Fruit fly (Drosophila melanogaster) whole organism, wandering third instar larva: ENCODE results near the gene Mtp.

Source experiments
- CG32264 ChIP-seq: fragments of 200-800 bp; sonication (Bioruptor generic); optimal IDR thresholded peaks from 2 replicates; lab custom pipeline; 2016; ENCODE audit warnings: missing biosample characterization, missing genetic modification characterization
- Mio ChIP-seq: sonication (Bioruptor generic); optimal IDR thresholded peaks from 2 replicates; lab custom pipeline; 2016; ENCODE audit warnings: missing biosample characterization, missing genetic modification characterization
- N ChIP-seq: fragments of >200 bp; optimal IDR thresholded peaks from 2 replicates; lab custom pipeline; 2018; ENCODE audit warnings: missing biosample characterization, missing external identifiers, missing genetic modification characterization
- OdsH ChIP-seq: fragments of 200-800 bp; sonication (Bioruptor generic); optimal IDR thresholded peaks from 2 replicates; lab custom pipeline; 2016; ENCODE audit warnings: missing biosample characterization, mild to moderate bottlenecking, missing genetic modification characterization
- Vsx2 ChIP-seq: fragments of 200-300, 225-300 bp; sonication (Bioruptor generic); optimal IDR thresholded peaks from 2 replicates; lab custom pipeline; 2018; ENCODE audit warnings: missing biosample characterization, missing genetic modification characterization; ENCODE audit not compliant: partially characterized antibody
- br ChIP-seq: fragments of 200-800 bp; sonication (Bioruptor generic); optimal IDR thresholded peaks from 2 replicates; lab custom pipeline; 2016; ENCODE audit warnings: missing biosample characterization, missing genetic modification characterization
- dsf ChIP-seq: sonication (Bioruptor generic); optimal IDR thresholded peaks from 2 replicates; lab custom pipeline; 2016; ENCODE audit warnings: missing biosample characterization, missing genetic modification characterization, borderline replicate concordance
- fru ChIP-seq: fragments of 200-800 bp; sonication (Bioruptor generic); optimal IDR thresholded peaks from 3 replicates; lab custom pipeline; 2016; ENCODE audit warnings: missing biosample characterization, mild to moderate bottlenecking, missing genetic modification characterization
- h ChIP-seq: fragments of 200-800 bp; sonication (Bioruptor generic); optimal IDR thresholded peaks from 3 replicates; lab custom pipeline; 2016; ENCODE audit warnings: missing biosample characterization, mild to moderate bottlenecking, missing genetic modification characterization
- lola ChIP-seq: fragments of >200 bp; optimal IDR thresholded peaks from 2 replicates; lab custom pipeline; 2017; ENCODE audit warnings: missing biosample characterization, missing genetic modification characterization
- pan ChIP-seq: fragments of >200 bp; optimal IDR thresholded peaks from 2 replicates; lab custom pipeline; 2017
- psq ChIP-seq: fragments of 200-800 bp; sonication (Bioruptor generic); optimal IDR thresholded peaks from 3 replicates; lab custom pipeline; 2017; ENCODE audit warnings: missing biosample characterization, mild to moderate bottlenecking, missing genetic modification characterization, moderate library complexity
- tai ChIP-seq: sonication (Bioruptor generic); optimal IDR thresholded peaks from 2 replicates; lab custom pipeline; 2016; ENCODE audit warnings: missing biosample characterization, missing genetic modification characterization
- usp ChIP-seq: fragments of >200 bp; optimal IDR thresholded peaks from 2 replicates; lab custom pipeline; 2017; ENCODE audit warnings: missing biosample characterization, missing genetic modification characterization

dm6 chr2L:20944886-20945558 lies 22.3 kb upstream of the Mtp start:
- TF ChIP-seq h (GFP tag; lab: Kevin White, UChicago) (peak; percentile 47), N (GFP tag; lab: Kevin White, UChicago) (no peak), fru (GFP tag; lab: Kevin White, UChicago) (peak; percentile 55), OdsH (GFP tag; lab: Kevin White, UChicago) (no peak), usp (GFP tag; lab: Kevin White, UChicago) (no peak), br (no peak), tai (GFP tag; lab: Kevin White, UChicago) (no peak), CG32264 (GFP tag; lab: Kevin White, UChicago) (no peak), psq (GFP tag; lab: Kevin White, UChicago) (peak; percentile 14), lola (GFP tag; lab: Kevin White, UChicago) (no peak), Vsx2 (GFP tag; lab: Kevin White, UChicago) (no peak), dsf (GFP tag; lab: Kevin White, UChicago) (no peak), pan (lab: Kevin White, UChicago) (no peak), Mio (GFP tag; lab: Kevin White, UChicago) (no peak)
